2 fruit fly cellular contexts compared by ENCODE assay signal in genomic region chrX:6794826-6795225, dm6.
TF ChIP-seq lines count a peak whose summit lies in the region.

No protein-coding gene starts in this region.

TF ChIP-seq in whole organism, embryonic, 481 proteins besides CTCF, POLR2A, EP300 and RAD21 (continued from another document and continues in another):
- peak; percentile 21; the same call in 1 of the 2 replicates for TF ChIP-seq seq (GFP tag; IDR thresholded peaks at IDR 0.05; lab: Robert Waterston, UW)
- TF ChIP-seq salm (tag; optimal IDR thresholded peaks at IDR 0.05; lab: Kevin White, UChicago): no peak
- TF ChIP-seq insv (GFP tag; optimal IDR thresholded peaks at IDR 0.05; lab: Kevin White, UChicago): no peak
- peak; percentile 6 for TF ChIP-seq CG2678 (tag; optimal IDR thresholded peaks at IDR 0.05; lab: Kevin White, UChicago)
- TF ChIP-seq HLH54F (GFP tag; optimal IDR thresholded peaks at IDR 0.05; lab: Kevin White, UChicago): no peak
- peak; percentile 79 for TF ChIP-seq sr (GFP tag; IDR thresholded peaks at IDR 0.05; lab: Robert Waterston, UW)
- TF ChIP-seq Asciz (GFP tag; optimal IDR thresholded peaks at IDR 0.05; lab: Kevin White, UChicago): peak; percentile 4
- TF ChIP-seq CG3281 (GFP tag; optimal IDR thresholded peaks at IDR 0.05; lab: Kevin White, UChicago): no peak
- no peak for TF ChIP-seq sens (GFP tag; lab: Kevin White, UChicago)
- no peak for TF ChIP-seq CG9437 (GFP tag; optimal IDR thresholded peaks at IDR 0.05; lab: Kevin White, UChicago)
- no peak for TF ChIP-seq aop (GFP tag; IDR thresholded peaks at IDR 0.05; lab: Robert Waterston, UW)
- TF ChIP-seq otp (GFP tag; IDR thresholded peaks at IDR 0.05; lab: Robert Waterston, UW): 0 out of 3 replicates have a peak, but pooled peaks have one; percentile 29
- no peak for TF ChIP-seq CG12744 (GFP tag; optimal IDR thresholded peaks at IDR 0.05; lab: Kevin White, UChicago)
- peak; percentile 32 for TF ChIP-seq ATbp (GFP tag; optimal IDR thresholded peaks at IDR 0.05; lab: Kevin White, UChicago)
- peak; percentile 28 for TF ChIP-seq CG6689 (GFP tag; IDR thresholded peaks at IDR 0.05; lab: Robert Waterston, UW)
- peak; percentile 20 for TF ChIP-seq Abd-B (GFP tag; optimal IDR thresholded peaks at IDR 0.05; lab: Kevin White, UChicago)
- TF ChIP-seq CG8388 (GFP tag; optimal IDR thresholded peaks at IDR 0.05; lab: Kevin White, UChicago): peak; percentile 7
- no peak for TF ChIP-seq CG15696 (tag; optimal IDR thresholded peaks at IDR 0.05; lab: Kevin White, UChicago)
- no peak for TF ChIP-seq CG32772 (GFP tag; IDR thresholded peaks at IDR 0.05; lab: Robert Waterston, UW)
- no peak for TF ChIP-seq croc (GFP tag; conservative IDR thresholded peaks at IDR 0.05; lab: Robert Waterston, UW)
- TF ChIP-seq CG3847 (GFP tag; IDR thresholded peaks at IDR 0.05; lab: Robert Waterston, UW): 0 out of 2 replicates have a peak, but pooled peaks have one; percentile 29
- TF ChIP-seq Poxn (GFP tag; IDR thresholded peaks at IDR 0.05; lab: Robert Waterston, UW): no peak
- TF ChIP-seq oc (tag; optimal IDR thresholded peaks at IDR 0.05; lab: Kevin White, UChicago): no peak
- TF ChIP-seq Ssrp (tag; optimal IDR thresholded peaks at IDR 0.05; lab: Kevin White, UChicago): peak; percentile 42
- no peak for TF ChIP-seq CG3838 (GFP tag; optimal IDR thresholded peaks at IDR 0.05; lab: Kevin White, UChicago)
- TF ChIP-seq CG10431 (GFP tag; optimal IDR thresholded peaks at IDR 0.05; lab: Kevin White, UChicago): no peak
- TF ChIP-seq CG17912 (GFP tag; optimal IDR thresholded peaks at IDR 0.05; lab: Kevin White, UChicago): no peak
- TF ChIP-seq CG14050 (GFP tag; IDR thresholded peaks at IDR 0.05; lab: Robert Waterston, UW): peak; percentile 38; the same call in 2 of the 3 replicates
- peak; percentile 2 for TF ChIP-seq ewg (GFP tag; optimal IDR thresholded peaks at IDR 0.05; lab: Kevin White, UChicago)
- no peak for TF ChIP-seq CG10543 (GFP tag; optimal IDR thresholded peaks at IDR 0.05; lab: Kevin White, UChicago)
- TF ChIP-seq CG17359 (tag; optimal IDR thresholded peaks at IDR 0.05; lab: Kevin White, UChicago): peak; percentile 43
- TF ChIP-seq Med (GFP tag; lab: Kevin White, UChicago): peak; percentile 73
- TF ChIP-seq ssp (GFP tag; IDR thresholded peaks at IDR 0.05; lab: Robert Waterston, UW): 0 out of 2 replicates have a peak, but pooled peaks have one; percentile 12
- TF ChIP-seq CG30431 (GFP tag; optimal IDR thresholded peaks at IDR 0.05; lab: Kevin White, UChicago): no peak
- TF ChIP-seq Hr51 (GFP tag; optimal IDR thresholded peaks at IDR 0.05; lab: Kevin White, UChicago): peak in 1 of 2 experiments; percentile 2
- no peak for TF ChIP-seq CG6791 (GFP tag; IDR thresholded peaks at IDR 0.05; lab: Robert Waterston, UW; ENCODE audit: partially characterized antibody)
- no peak for TF ChIP-seq fd96Cb (tag; optimal IDR thresholded peaks at IDR 0.05; lab: Kevin White, UChicago)
- no peak for TF ChIP-seq CG9727 (GFP tag; optimal IDR thresholded peaks at IDR 0.05; lab: Kevin White, UChicago)
- peak; percentile 64; the same call in 1 of the 3 replicates for TF ChIP-seq ci (GFP tag; IDR thresholded peaks at IDR 0.05; lab: Robert Waterston, UW)
- peak; percentile 27; the same call in 1 of the 2 replicates for TF ChIP-seq H2.0 (GFP tag; IDR thresholded peaks at IDR 0.05; lab: Robert Waterston, UW)
- peak; percentile 42 for TF ChIP-seq CG11504 (tag; optimal IDR thresholded peaks at IDR 0.05; lab: Kevin White, UChicago)
- TF ChIP-seq Ada2b (GFP tag; IDR thresholded peaks at IDR 0.05; lab: Robert Waterston, UW): 0 out of 2 replicates have a peak, but pooled peaks have one; percentile 28
- no peak for TF ChIP-seq luna (GFP tag; optimal IDR thresholded peaks at IDR 0.05; lab: Kevin White, UChicago)
- TF ChIP-seq row (GFP tag; IDR thresholded peaks at IDR 0.05; lab: Robert Waterston, UW): peak; percentile 35; the same call in 1 of the 3 replicates
- TF ChIP-seq Elba2 (GFP tag; optimal IDR thresholded peaks at IDR 0.05; lab: Kevin White, UChicago): no peak
- TF ChIP-seq esg (GFP tag; conservative IDR thresholded peaks at IDR 0.05; lab: Robert Waterston, UW): 0 out of 2 replicates have a peak, but pooled peaks have one; percentile 21
- peak; percentile 31; the same call in 1 of the 2 replicates for TF ChIP-seq sisA (GFP tag; IDR thresholded peaks at IDR 0.05; lab: Robert Waterston, UW)
- peak; percentile 54 for TF ChIP-seq lmd (GFP tag; IDR thresholded peaks at IDR 0.05; lab: Robert Waterston, UW)
- 0 out of 3 replicates have a peak, but pooled peaks have one; percentile 18 for TF ChIP-seq dysf (GFP tag; IDR thresholded peaks at IDR 0.05; lab: Robert Waterston, UW)
- no peak for TF ChIP-seq CG8290 (GFP tag; optimal IDR thresholded peaks at IDR 0.05; lab: Kevin White, UChicago)
- peak in 1 of 2 experiments; percentile 2 for TF ChIP-seq CG8290 (tag; optimal IDR thresholded peaks at IDR 0.05; lab: Kevin White, UChicago)
- TF ChIP-seq cg (GFP tag; optimal IDR thresholded peaks at IDR 0.05; lab: Kevin White, UChicago): no peak
- TF ChIP-seq wor (GFP tag; IDR thresholded peaks at IDR 0.05; lab: Robert Waterston, UW): no peak
- no peak for TF ChIP-seq CG31441 (GFP tag; IDR thresholded peaks at IDR 0.05; lab: Robert Waterston, UW)
- peak; percentile 48 for TF ChIP-seq CG1603 (tag; optimal IDR thresholded peaks at IDR 0.05; lab: Kevin White, UChicago)
- TF ChIP-seq Awh (GFP tag; IDR thresholded peaks at IDR 0.05; lab: Robert Waterston, UW): peak; percentile 50; the same call in 1 of the 2 replicates
- no peak for TF ChIP-seq CG6254 (GFP tag; optimal IDR thresholded peaks at IDR 0.05; lab: Kevin White, UChicago)
- peak; percentile 4 for TF ChIP-seq CG7839 (tag; optimal IDR thresholded peaks at IDR 0.05; lab: Kevin White, UChicago)
- TF ChIP-seq nmo (GFP tag; optimal IDR thresholded peaks at IDR 0.05; lab: Kevin White, UChicago): peak; percentile 2
- TF ChIP-seq CG5953 (GFP tag; IDR thresholded peaks at IDR 0.05; lab: Robert Waterston, UW): peak; percentile 42; the same call in 1 of the 2 replicates
- TF ChIP-seq CG18599 (GFP tag; optimal IDR thresholded peaks at IDR 0.05; lab: Kevin White, UChicago): no peak
- 0 out of 3 replicates have a peak, but pooled peaks have one; percentile 36 for TF ChIP-seq Optix (GFP tag; IDR thresholded peaks at IDR 0.05; lab: Robert Waterston, UW)
- no peak for TF ChIP-seq Taf1 (GFP tag; IDR thresholded peaks at IDR 0.05; lab: Robert Waterston, UW)
- no peak for TF ChIP-seq CG11695 (GFP tag; IDR thresholded peaks at IDR 0.05; lab: Robert Waterston, UW)

TF ChIP-seq in whole organism, prepupa, 60 proteins besides CTCF, POLR2A, EP300 and RAD21 (continued from another document):
- TF ChIP-seq spab (GFP tag; optimal IDR thresholded peaks at IDR 0.05; lab: Kevin White, UChicago): no peak
- no peak for TF ChIP-seq net (GFP tag; optimal IDR thresholded peaks at IDR 0.05; lab: Kevin White, UChicago)
- no peak for TF ChIP-seq Hr4 (GFP tag; optimal IDR thresholded peaks at IDR 0.05; lab: Kevin White, UChicago)
- no peak for TF ChIP-seq OdsH (GFP tag; optimal IDR thresholded peaks at IDR 0.05; lab: Kevin White, UChicago)
- no peak for TF ChIP-seq CG6792 (GFP tag; optimal IDR thresholded peaks at IDR 0.05; lab: Kevin White, UChicago)
- no peak for TF ChIP-seq Hr39 (GFP tag; optimal IDR thresholded peaks at IDR 0.05; lab: Kevin White, UChicago)
- no peak for TF ChIP-seq CG8632 (GFP tag; optimal IDR thresholded peaks at IDR 0.05; lab: Kevin White, UChicago)
- TF ChIP-seq dsx (GFP tag; optimal IDR thresholded peaks at IDR 0.05; lab: Kevin White, UChicago; ENCODE audit: poor library complexity, severe bottlenecking): no peak
- TF ChIP-seq fd59A (GFP tag; optimal IDR thresholded peaks at IDR 0.05; lab: Kevin White, UChicago): no peak
- TF ChIP-seq eg (GFP tag; IDR thresholded peaks at IDR 0.05; lab: Robert Waterston, UW): 0 out of 3 replicates have a peak, but pooled peaks have one; percentile 22
- no peak for TF ChIP-seq CG16779 (tag; optimal IDR thresholded peaks at IDR 0.05; lab: Kevin White, UChicago)
- TF ChIP-seq acj6 (GFP tag; optimal IDR thresholded peaks at IDR 0.05; lab: Kevin White, UChicago): no peak
- no peak for TF ChIP-seq ss (GFP tag; optimal IDR thresholded peaks at IDR 0.05; lab: Kevin White, UChicago)
- TF ChIP-seq achi (GFP tag; optimal IDR thresholded peaks at IDR 0.05; lab: Kevin White, UChicago): no peak
- no peak for TF ChIP-seq salr (GFP tag; optimal IDR thresholded peaks at IDR 0.05; lab: Kevin White, UChicago)
- TF ChIP-seq CG9139 (GFP tag; optimal IDR thresholded peaks at IDR 0.05; lab: Kevin White, UChicago): no peak
- no peak for TF ChIP-seq Eip75B (GFP tag; optimal IDR thresholded peaks at IDR 0.05; lab: Kevin White, UChicago)
- no peak for TF ChIP-seq Sox15 (GFP tag; optimal IDR thresholded peaks at IDR 0.05; lab: Kevin White, UChicago)
- no peak for TF ChIP-seq Ets21C (GFP tag; optimal IDR thresholded peaks at IDR 0.05; lab: Kevin White, UChicago)
- TF ChIP-seq Eip78C (GFP tag; lab: Kevin White, UChicago): peak; percentile 12
- TF ChIP-seq fkh (GFP tag; optimal IDR thresholded peaks at IDR 0.05; lab: Kevin White, UChicago): no peak
- no peak for TF ChIP-seq Eip93F (GFP tag; optimal IDR thresholded peaks at IDR 0.05; lab: Kevin White, UChicago)
- TF ChIP-seq vri (GFP tag; optimal IDR thresholded peaks at IDR 0.05; lab: Kevin White, UChicago): no peak
- TF ChIP-seq Met (GFP tag; optimal IDR thresholded peaks at IDR 0.05; lab: Kevin White, UChicago): peak; percentile 31
- no peak for TF ChIP-seq Hr38 (GFP tag; optimal IDR thresholded peaks at IDR 0.05; lab: Kevin White, UChicago)
- TF ChIP-seq CG8119 (GFP tag; IDR thresholded peaks at IDR 0.05; lab: Robert Waterston, UW): no peak
- no peak for TF ChIP-seq Smox (GFP tag; optimal IDR thresholded peaks at IDR 0.05; lab: Kevin White, UChicago)
- TF ChIP-seq Sox14 (GFP tag; optimal IDR thresholded peaks at IDR 0.05; lab: Kevin White, UChicago): no peak
- TF ChIP-seq esn (GFP tag; optimal IDR thresholded peaks at IDR 0.05; lab: Kevin White, UChicago): no peak
- TF ChIP-seq Gug (GFP tag; IDR thresholded peaks at IDR 0.05; lab: Robert Waterston, UW): no peak
- peak; percentile 41 for TF ChIP-seq cyc (GFP tag; optimal IDR thresholded peaks at IDR 0.05; lab: Kevin White, UChicago)
- no peak for TF ChIP-seq pdm3 (GFP tag; optimal IDR thresholded peaks at IDR 0.05; lab: Kevin White, UChicago)
- peak; percentile 29 for TF ChIP-seq CG32006 (GFP tag; optimal IDR thresholded peaks at IDR 0.05; lab: Kevin White, UChicago)
- no peak for TF ChIP-seq fd85E (GFP tag; optimal IDR thresholded peaks at IDR 0.05; lab: Kevin White, UChicago)
- TF ChIP-seq Blimp-1 (GFP tag; optimal IDR thresholded peaks at IDR 0.05; lab: Kevin White, UChicago): no peak
